Fruit fly (Drosophila melanogaster): ENCODE data around the gene mRpL21.

Gene mRpL21

dm6 chr3L:19291465-19292413, 36.9 kb upstream of the mRpL21 start:
- no peak for TF ChIP-seq EcR (GFP tag; optimal IDR thresholded peaks at IDR 0.05)

DNA sequence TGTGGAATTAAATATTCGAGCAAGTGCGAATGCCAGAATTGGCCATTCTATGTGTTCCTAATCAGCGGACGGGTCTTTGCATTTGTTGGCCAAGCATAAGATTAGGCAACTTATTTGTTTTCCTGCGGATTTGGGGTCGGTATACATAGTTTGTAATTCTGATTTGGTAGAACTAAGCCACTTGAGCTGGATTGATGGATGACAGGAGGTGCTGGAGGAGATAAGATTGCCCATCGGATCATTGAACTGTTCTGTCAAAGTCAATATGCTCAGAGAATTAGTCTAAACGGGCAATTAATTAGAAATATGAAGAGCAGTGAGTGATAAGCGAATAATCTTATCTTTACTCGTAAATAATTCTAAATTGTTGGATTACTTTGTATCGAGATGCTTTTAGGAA, 34.5 kb upstream of the mRpL21 start:
- TF ChIP-seq CG8159 (tag; optimal IDR thresholded peaks at IDR 0.05) (no peak), rn (GFP tag; IDR thresholded peaks at IDR 0.05) (no peak), CG15710 (tag; optimal IDR thresholded peaks at IDR 0.05) (no peak), CG9948 (tag; optimal IDR thresholded peaks at IDR 0.05) (no peak)

DNA sequence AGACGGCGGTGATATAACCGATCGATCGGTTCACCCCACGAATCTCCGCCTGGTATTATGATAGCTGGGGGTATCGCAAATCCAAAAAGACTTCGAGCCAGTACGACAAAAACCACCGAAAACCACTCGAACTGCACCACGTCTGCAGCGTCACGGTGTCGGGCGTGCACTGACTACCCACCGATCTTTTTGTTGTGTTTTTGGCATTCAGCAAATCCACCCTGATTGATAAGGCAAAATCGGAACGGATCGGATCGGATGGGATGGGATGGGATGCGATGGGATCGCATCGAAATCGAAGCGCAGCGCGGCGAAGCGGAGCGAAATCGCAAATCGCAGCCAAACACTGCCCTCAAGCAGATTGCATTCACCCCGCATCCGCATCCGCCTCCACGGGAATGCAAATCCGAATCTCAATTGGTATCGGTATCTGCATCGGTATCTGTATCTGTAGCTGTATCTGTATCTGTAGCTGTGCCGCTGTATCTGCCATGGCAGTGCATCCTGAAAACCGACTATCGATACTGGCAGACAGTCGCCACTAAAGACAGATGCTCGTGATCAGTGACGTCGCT, 33.6 kb upstream of the mRpL21 start:
- no peak for TF ChIP-seq Pif1A (GFP tag; optimal IDR thresholded peaks at IDR 0.05)
- no peak for TF ChIP-seq Snoo (tag; optimal IDR thresholded peaks at IDR 0.05)
- TF ChIP-seq CG4496 (GFP tag; IDR thresholded peaks at IDR 0.05), result no peak
- TF ChIP-seq CG34367 (tag; optimal IDR thresholded peaks at IDR 0.05), result no peak
- TF ChIP-seq CG17806 (tag; optimal IDR thresholded peaks at IDR 0.05), result no peak
- TF ChIP-seq CG15710 (tag; optimal IDR thresholded peaks at IDR 0.05), result no peak
- TF ChIP-seq Pif1B (GFP tag; optimal IDR thresholded peaks at IDR 0.05), result no peak
- no peak for TF ChIP-seq CG8159 (tag; optimal IDR thresholded peaks at IDR 0.05)
- TF ChIP-seq D1 (tag; optimal IDR thresholded peaks at IDR 0.05), result no peak
- no peak for TF ChIP-seq EcR (GFP tag; optimal IDR thresholded peaks at IDR 0.05)
- TF ChIP-seq CG32121 (GFP tag; IDR thresholded peaks at IDR 0.05), result no peak
- no peak for TF ChIP-seq Ets98B (GFP tag; IDR thresholded peaks at IDR 0.05)
- no peak for TF ChIP-seq CG14655 (GFP tag; optimal IDR thresholded peaks at IDR 0.05)
- TF ChIP-seq CG13204 (GFP tag; optimal IDR thresholded peaks at IDR 0.05), result no peak
- no peak for TF ChIP-seq CG10348 (GFP tag; IDR thresholded peaks at IDR 0.05)
- TF ChIP-seq rn (GFP tag; IDR thresholded peaks at IDR 0.05), result no peak
- no peak for TF ChIP-seq CG8301 (tag; optimal IDR thresholded peaks at IDR 0.05)
- TF ChIP-seq CG12605 (GFP tag; IDR thresholded peaks at IDR 0.05), result no peak
- no peak for TF ChIP-seq CG9948 (tag; optimal IDR thresholded peaks at IDR 0.05)
- no peak for TF ChIP-seq fd96Ca (GFP tag; IDR thresholded peaks at IDR 0.05)

dm6 chr3L:19280700-19281099, 25.8 kb upstream of the mRpL21 start, which contains the start of gene CG14089:
TSS of gene CG14089 (minus strand) at chr3L:19280800.
- no peak for TF ChIP-seq CG34367 (tag; optimal IDR thresholded peaks at IDR 0.05)
- TF ChIP-seq Snoo (tag; optimal IDR thresholded peaks at IDR 0.05), result no peak
- TF ChIP-seq D1 (tag; optimal IDR thresholded peaks at IDR 0.05), result no peak
- TF ChIP-seq CG4496 (GFP tag; IDR thresholded peaks at IDR 0.05), result no peak
- no peak for TF ChIP-seq CG8301 (tag; optimal IDR thresholded peaks at IDR 0.05)
- TF ChIP-seq CG9948 (tag; optimal IDR thresholded peaks at IDR 0.05), result no peak
- TF ChIP-seq rn (GFP tag; IDR thresholded peaks at IDR 0.05), result no peak
- no peak for TF ChIP-seq CG17806 (tag; optimal IDR thresholded peaks at IDR 0.05)
- no peak for TF ChIP-seq fd96Ca (GFP tag; IDR thresholded peaks at IDR 0.05)
- no peak for TF ChIP-seq CG14655 (GFP tag; optimal IDR thresholded peaks at IDR 0.05)
- no peak for TF ChIP-seq CG8159 (tag; optimal IDR thresholded peaks at IDR 0.05)
- no peak for TF ChIP-seq CG13204 (GFP tag; optimal IDR thresholded peaks at IDR 0.05)
- no peak for TF ChIP-seq CG10348 (GFP tag; IDR thresholded peaks at IDR 0.05)
- no peak for TF ChIP-seq Pif1B (GFP tag; optimal IDR thresholded peaks at IDR 0.05)
- TF ChIP-seq EcR (GFP tag; optimal IDR thresholded peaks at IDR 0.05), result no peak
- TF ChIP-seq CG15710 (tag; optimal IDR thresholded peaks at IDR 0.05), result no peak
- no peak for TF ChIP-seq CG32121 (GFP tag; IDR thresholded peaks at IDR 0.05)
- TF ChIP-seq Pif1A (GFP tag; optimal IDR thresholded peaks at IDR 0.05), result no peak

- TF ChIP-seq CG10348 (GFP tag; IDR thresholded peaks at IDR 0.05), result no peak
- TF ChIP-seq Ets98B (GFP tag; IDR thresholded peaks at IDR 0.05), result no peak
- no peak for TF ChIP-seq Snoo (tag; optimal IDR thresholded peaks at IDR 0.05)
- no peak for TF ChIP-seq CG32121 (GFP tag; IDR thresholded peaks at IDR 0.05)
- no peak for TF ChIP-seq Pif1A (GFP tag; optimal IDR thresholded peaks at IDR 0.05)
- no peak for TF ChIP-seq rn (GFP tag; IDR thresholded peaks at IDR 0.05)
- no peak for TF ChIP-seq CG8159 (tag; optimal IDR thresholded peaks at IDR 0.05)
- TF ChIP-seq CG15710 (tag; optimal IDR thresholded peaks at IDR 0.05), result no peak
- no peak for TF ChIP-seq CG34367 (tag; optimal IDR thresholded peaks at IDR 0.05)
- TF ChIP-seq CG9948 (tag; optimal IDR thresholded peaks at IDR 0.05), result no peak
- no peak for TF ChIP-seq gl (tag; optimal IDR thresholded peaks at IDR 0.05)
- no peak for TF ChIP-seq CG17806 (tag; optimal IDR thresholded peaks at IDR 0.05)
- no peak for TF ChIP-seq CG4496 (GFP tag; IDR thresholded peaks at IDR 0.05)
- TF ChIP-seq EcR (GFP tag; optimal IDR thresholded peaks at IDR 0.05), result no peak
Observed at dm6 chr3L:19280283-19280682, 25.4 kb upstream of the mRpL21 start.

dm6 chr3L:19275491-19275890, 20.6 kb upstream of the mRpL21 start, which contains the start of gene CG14086:
TSS of gene CG14086 (plus strand) at chr3L:19275791.
- no peak for TF ChIP-seq CG34367 (tag; optimal IDR thresholded peaks at IDR 0.05)
- TF ChIP-seq CG10348 (GFP tag; IDR thresholded peaks at IDR 0.05), result no peak
- TF ChIP-seq CG8301 (tag; optimal IDR thresholded peaks at IDR 0.05), result no peak
- TF ChIP-seq Ets98B (GFP tag; IDR thresholded peaks at IDR 0.05), result no peak
- TF ChIP-seq Pif1B (GFP tag; optimal IDR thresholded peaks at IDR 0.05), result no peak
- TF ChIP-seq gl (tag; optimal IDR thresholded peaks at IDR 0.05), result no peak
- no peak for TF ChIP-seq CG12605 (GFP tag; IDR thresholded peaks at IDR 0.05)
- TF ChIP-seq CG9948 (tag; optimal IDR thresholded peaks at IDR 0.05), result no peak
- TF ChIP-seq CG32121 (GFP tag; IDR thresholded peaks at IDR 0.05), result no peak
